Fruit fly (Drosophila melanogaster): ENCODE data around the gene CG18581.

DNA sequence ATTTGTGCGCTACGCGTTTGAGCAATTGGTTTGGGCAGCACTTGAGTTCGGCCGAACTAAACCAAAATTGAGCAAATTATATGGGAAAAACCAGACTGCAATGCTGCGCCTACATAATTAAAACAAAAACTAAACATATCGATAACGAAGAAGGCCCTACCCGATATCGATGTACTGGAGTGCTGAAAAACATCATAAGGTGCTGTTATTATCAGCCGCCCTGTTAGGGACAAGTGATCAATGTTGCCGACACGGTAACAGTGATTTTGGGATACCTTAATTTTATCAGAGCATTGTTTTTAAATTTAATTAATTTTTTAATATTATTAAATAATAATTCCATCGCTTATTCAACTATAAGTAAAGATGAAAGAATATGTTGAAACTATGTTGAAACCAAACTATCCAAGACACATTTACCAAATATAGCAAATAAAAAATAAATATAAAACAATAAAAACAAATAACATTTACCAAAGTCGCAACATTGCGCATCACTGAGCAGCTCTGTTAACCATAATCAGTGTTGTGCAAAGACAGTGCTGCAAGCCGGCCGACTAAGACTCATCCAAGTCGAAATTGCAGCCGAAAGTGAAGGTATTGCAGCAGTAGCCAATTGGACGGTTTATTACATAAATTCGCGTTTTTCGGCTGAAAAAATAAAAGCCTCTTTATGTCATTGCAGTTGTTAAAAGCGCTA is 44.7 kb upstream of the CG18581 start, which contains the start of the genes sstn, Plp and GlyRS:
- no peak for TF ChIP-seq CTCF (optimal IDR thresholded peaks at IDR 0.05)
- TF ChIP-seq CG8478 (optimal IDR thresholded peaks at IDR 0.05), result no peak
